Fruit fly (Drosophila melanogaster): ENCODE measurements around the gene Cby.
A peak's percentile ranks its signal among the peaks of the same experiment; 100 is the strongest.

Gene Cby

DNA sequence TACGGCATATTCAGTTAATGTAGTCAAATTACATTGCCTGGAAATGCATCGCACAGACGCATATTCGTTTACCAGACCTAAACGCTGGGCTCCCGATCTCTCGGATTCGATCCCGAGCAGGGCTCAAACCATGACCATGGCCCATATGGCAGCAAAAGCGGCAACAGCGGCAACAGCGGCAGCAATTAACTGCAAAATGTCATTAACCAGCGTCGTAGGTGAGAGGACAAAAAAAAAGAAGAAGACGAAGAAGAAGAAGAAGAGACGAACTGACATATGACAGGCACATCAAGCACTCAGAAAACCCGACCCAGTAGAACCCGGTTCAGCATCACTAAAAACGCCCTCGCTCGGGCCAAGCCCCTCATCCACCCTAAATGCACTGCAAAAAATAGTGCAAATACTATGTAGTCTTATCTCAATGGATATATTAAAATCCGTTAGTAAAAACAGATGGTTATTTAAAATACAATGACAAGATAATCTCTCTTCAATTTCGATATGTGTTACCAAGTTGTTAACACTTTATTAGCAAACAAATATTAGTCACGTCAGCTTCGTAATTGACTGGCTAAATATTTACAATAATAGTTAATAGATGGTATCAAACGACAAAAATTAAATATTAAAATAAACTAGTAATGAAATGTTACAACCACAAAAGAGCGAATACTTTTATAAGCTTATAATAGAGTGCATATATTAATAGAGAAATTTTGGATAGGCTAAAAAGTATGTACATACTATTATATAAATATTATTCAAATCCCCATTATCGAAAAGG is 41.8 kb upstream of the Cby start:
- TF ChIP-seq toe (GFP tag; optimal IDR thresholded peaks at IDR 0.05) (no peak), CG33017 (tag; optimal IDR thresholded peaks at IDR 0.05) (no peak), cnc (optimal IDR thresholded peaks at IDR 0.05) (no peak), CG14711 (tag; optimal IDR thresholded peaks at IDR 0.05) (no peak), bab1 (GFP tag; optimal IDR thresholded peaks at IDR 0.05) (no peak), kay (GFP tag; ENCODE audit: borderline replicate concordance) (no peak)

DNA sequence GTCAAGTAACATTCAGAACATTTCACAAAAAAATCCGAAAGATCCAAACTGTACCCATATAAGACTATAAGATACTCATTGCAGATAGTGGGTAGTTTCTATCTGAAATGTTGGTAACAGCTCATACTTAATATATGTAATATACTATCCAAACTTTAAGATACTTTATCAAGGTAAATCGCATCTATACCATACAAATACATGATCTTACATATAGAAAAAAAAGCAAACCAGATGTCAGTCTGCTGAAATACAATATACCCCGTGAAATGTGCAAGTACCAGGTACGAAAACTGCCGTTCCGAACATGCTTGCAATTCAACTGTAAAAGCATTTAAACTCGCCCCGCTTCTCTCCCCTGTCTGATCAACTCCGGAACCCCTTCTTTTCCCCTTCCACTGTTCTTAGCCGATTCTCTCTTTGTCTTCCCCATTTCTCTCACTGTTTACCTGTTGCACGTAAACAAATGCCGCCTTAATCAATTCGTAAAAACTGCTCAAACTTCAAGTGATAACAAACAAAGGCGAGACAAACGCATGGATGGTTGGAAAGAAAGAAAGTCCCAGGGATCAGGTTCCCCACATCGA is 40.3 kb upstream of the Cby start:
- no peak for TF ChIP-seq CG7045 (GFP tag; optimal IDR thresholded peaks at IDR 0.05)
- peak; percentile 55 for TF ChIP-seq pad (GFP tag; optimal IDR thresholded peaks at IDR 0.05)

DNA sequence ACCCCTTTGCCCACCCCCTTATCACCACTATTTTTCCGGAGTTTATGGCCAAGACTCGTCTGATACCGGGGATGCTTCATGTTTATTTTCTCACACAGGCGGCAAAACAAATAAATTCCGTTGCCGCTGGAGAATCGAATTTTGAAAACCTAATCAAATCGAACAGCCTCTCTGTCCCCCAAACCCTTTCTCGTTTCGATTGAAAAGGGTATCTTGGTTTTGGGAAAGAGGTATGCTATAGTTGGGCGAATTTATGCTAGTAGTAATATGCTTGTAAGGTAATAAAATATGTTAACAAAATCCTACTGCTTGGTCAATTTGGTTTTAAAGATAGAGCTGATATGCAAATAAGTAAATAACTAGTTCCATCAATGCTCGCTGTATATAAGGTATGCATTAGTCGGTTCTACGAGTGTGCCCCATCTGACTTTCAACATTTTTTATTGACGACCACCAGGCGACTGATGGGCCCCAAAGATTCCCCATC is 39.7 kb upstream of the Cby start:
- TF ChIP-seq toe (GFP tag; optimal IDR thresholded peaks at IDR 0.05): no peak
- TF ChIP-seq CG7045 (GFP tag; optimal IDR thresholded peaks at IDR 0.05): no peak
- no peak for TF ChIP-seq CG7101 (tag; optimal IDR thresholded peaks at IDR 0.05)

- no peak for TF ChIP-seq toe (GFP tag; optimal IDR thresholded peaks at IDR 0.05)
These were observed 38.9 kb upstream of the Cby start for dm6 chr3R:21828785-21829486.

DNA sequence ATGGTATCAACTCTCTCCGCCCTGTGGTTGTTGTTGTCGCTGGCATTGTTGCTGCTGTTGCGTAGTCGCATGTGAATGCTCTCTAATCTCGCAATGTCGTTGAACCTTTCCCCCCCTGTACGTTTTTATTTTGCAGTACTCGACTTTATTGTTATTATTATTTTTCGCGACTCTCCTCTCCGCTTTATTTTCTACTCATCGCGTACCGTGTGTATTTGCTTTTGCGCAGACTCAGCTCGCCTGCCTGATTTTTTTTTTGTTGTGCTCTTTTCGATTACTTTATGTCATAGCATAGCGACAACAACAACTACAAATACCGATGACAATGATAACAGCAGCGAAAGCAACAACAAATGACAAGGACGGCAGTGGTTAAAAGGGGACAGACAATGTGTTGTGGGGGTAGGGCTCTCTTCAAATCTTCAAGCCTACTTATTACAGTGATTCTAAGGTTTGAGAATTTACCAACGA is 38.3 kb upstream of the Cby start:
- TF ChIP-seq tj (GFP tag; optimal IDR thresholded peaks at IDR 0.05) (peak; percentile 67), ovo (GFP tag; optimal IDR thresholded peaks at IDR 0.05) (no peak), pad (GFP tag; optimal IDR thresholded peaks at IDR 0.05) (peak; percentile 47)

- TF ChIP-seq kay (GFP tag; ENCODE audit: borderline replicate concordance) (no peak), CG1620 (GFP tag; optimal IDR thresholded peaks at IDR 0.05) (no peak), pad (GFP tag; optimal IDR thresholded peaks at IDR 0.05) (no peak), toe (GFP tag; optimal IDR thresholded peaks at IDR 0.05) (no peak), CG11617 (GFP tag; optimal IDR thresholded peaks at IDR 0.05) (no peak), CG7045 (GFP tag; optimal IDR thresholded peaks at IDR 0.05) (no peak), ovo (GFP tag; optimal IDR thresholded peaks at IDR 0.05) (no peak), bab1 (GFP tag; optimal IDR thresholded peaks at IDR 0.05) (no peak), Hr96 (GFP tag; optimal IDR thresholded peaks at IDR 0.05) (no peak), Clk (GFP tag; optimal IDR thresholded peaks at IDR 0.05) (no peak)
These were observed 37.5 kb upstream of the Cby start for dm6 chr3R:21830303-21830707.

DNA sequence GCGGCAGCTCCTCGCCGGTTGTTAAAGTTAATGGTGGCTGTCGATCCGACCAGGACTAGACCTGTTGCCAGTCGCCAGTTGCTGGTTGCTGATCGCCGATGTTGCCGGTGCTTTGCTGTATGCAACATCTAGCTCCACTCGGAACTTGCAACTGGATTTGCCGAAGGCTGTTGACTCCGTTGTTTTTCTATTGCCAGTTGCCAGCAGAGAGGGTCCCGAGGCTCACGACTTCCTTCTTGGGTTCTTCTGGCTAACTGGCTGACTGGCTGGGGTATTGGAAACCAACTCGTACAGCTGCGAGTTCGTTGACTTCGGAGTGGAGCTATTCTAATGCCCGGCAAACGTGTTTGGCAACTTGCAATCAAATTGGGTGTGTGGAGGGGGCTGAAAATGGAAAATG is 36.8 kb upstream of the Cby start:
- TF ChIP-seq tj (GFP tag; optimal IDR thresholded peaks at IDR 0.05) (no peak), CG12768 (GFP tag; optimal IDR thresholded peaks at IDR 0.05) (no peak)

- TF ChIP-seq Mnt (GFP tag; optimal IDR thresholded peaks at IDR 0.05): no peak
These were observed 35.6 kb upstream of the Cby start, which contains the start of gene Gr93a for dm6 chr3R:21832203-21832602. Gene Gr93a, plus strand, starts transcription at chr3R:21832503.

DNA sequence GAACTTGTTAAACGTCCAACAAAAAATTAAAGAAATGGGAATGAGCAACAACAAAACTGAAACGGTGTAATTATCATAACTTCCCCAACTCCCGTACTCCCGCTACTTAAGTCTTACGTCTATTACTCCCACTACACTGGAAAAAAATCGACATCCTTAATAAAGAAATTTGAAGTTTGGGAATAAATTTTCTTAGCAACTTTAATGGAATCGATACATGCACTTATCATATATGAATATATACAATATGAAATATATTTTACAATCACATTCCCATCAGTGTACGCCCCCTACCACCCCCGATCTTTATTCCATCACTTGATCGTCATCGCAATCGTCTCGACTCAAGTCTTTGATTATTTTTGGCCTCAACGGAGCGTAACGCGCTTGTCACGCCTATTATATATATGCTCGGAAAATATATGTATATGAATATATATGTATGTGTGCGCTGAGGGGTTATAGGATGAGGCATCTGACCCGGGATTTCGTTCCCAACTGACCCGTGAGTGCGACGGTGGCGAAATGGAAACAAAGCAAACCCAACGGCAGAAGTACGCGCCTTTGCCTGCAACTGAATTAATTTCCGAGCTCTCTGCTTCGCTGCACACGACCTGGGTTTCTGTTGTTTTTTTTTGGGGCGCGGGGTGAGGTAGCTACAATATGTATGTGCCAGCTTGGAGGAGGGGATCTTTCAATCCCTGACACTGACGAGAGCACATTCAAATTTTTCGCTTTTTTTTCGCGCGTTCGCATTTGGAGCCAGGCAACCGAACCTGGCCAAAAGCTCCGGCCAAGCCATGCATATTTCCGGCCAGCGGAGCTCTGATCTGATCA is 33.4 kb upstream of the Cby start:
- TF ChIP-seq CG14711 (tag; optimal IDR thresholded peaks at IDR 0.05): no peak
- TF ChIP-seq pad (GFP tag; optimal IDR thresholded peaks at IDR 0.05): no peak
- no peak for TF ChIP-seq CG33017 (tag; optimal IDR thresholded peaks at IDR 0.05)
- no peak for TF ChIP-seq CG11617 (GFP tag; optimal IDR thresholded peaks at IDR 0.05)
- no peak for TF ChIP-seq CG5204 (GFP tag; optimal IDR thresholded peaks at IDR 0.05)
- no peak for TF ChIP-seq cic (GFP tag; optimal IDR thresholded peaks at IDR 0.05)
- no peak for TF ChIP-seq kay (GFP tag; ENCODE audit: borderline replicate concordance)
- TF ChIP-seq Crg-1 (GFP tag; optimal IDR thresholded peaks at IDR 0.05): no peak
- no peak for TF ChIP-seq CG1620 (GFP tag; optimal IDR thresholded peaks at IDR 0.05)
- TF ChIP-seq toe (GFP tag; optimal IDR thresholded peaks at IDR 0.05): no peak
- no peak for TF ChIP-seq Mnt (GFP tag; optimal IDR thresholded peaks at IDR 0.05)
- no peak for TF ChIP-seq tj (GFP tag; optimal IDR thresholded peaks at IDR 0.05)
- TF ChIP-seq cnc (optimal IDR thresholded peaks at IDR 0.05): no peak
- TF ChIP-seq CG7045 (GFP tag; optimal IDR thresholded peaks at IDR 0.05): no peak
- TF ChIP-seq CG12768 (GFP tag; optimal IDR thresholded peaks at IDR 0.05): no peak

Data from whole organism, adult.